Fruit fly (Drosophila melanogaster): Measurements from ENCODE around the gene Rga.

DNA sequence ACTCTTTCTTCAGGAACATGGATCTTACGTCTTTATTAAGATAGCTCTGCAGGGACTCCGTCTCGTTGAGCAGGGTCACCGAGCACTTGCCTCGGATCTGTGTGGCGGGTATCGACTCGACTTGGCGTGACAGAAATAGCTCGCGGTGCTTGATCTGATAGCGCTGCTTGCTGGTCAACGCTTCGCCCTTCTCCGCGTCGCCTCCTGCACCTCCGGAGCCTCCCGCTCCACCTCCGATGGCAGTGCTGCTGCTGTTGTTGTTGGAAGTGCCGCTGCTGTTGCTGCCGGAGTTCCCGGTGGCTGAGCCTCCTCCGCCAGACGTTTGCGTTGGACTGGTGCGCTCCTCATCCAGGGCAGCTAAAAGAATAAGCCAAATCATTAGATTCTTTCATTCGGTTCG lies 30.5 kb upstream of the Rga start:
- TF ChIP-seq CG14710 (tag; optimal IDR thresholded peaks at IDR 0.05) (no peak), dmrt99B (tag; optimal IDR thresholded peaks at IDR 0.05) (no peak)

Data from whole organism, embryonic.